Fruit fly (Drosophila melanogaster) whole organism, embryonic: ENCODE data around the gene Pc.

Experiments
- BEAF-32 ChIP-seq: fragments of 200-800 bp; sonication (Bioruptor generic); optimal IDR thresholded peaks from 3 replicates; lab custom pipeline; 2017; ENCODE audit warnings: missing biosample characterization, missing genetic modification characterization, mild to moderate bottlenecking, moderate library complexity, missing genetic modification reagents
- CG12942 ChIP-seq: fragments of 200-800 bp; sonication (Bioruptor generic); optimal IDR thresholded peaks from 3 replicates; lab custom pipeline; 2016; ENCODE audit warnings: missing biosample characterization, missing genetic modification characterization
- CG13624 ChIP-seq: fragments of 200-800 bp; sonication (Bioruptor generic); optimal IDR thresholded peaks from 2 replicates; lab custom pipeline; 2016; ENCODE audit warnings: missing biosample characterization, missing genetic modification characterization
- CG15073 ChIP-seq: fragments of 200-800 bp; sonication (Bioruptor generic); optimal IDR thresholded peaks from 2 replicates; lab custom pipeline; 2016; ENCODE audit warnings: missing biosample characterization, missing genetic modification characterization
- CG15479 ChIP-seq: fragments of 200-800 bp; sonication (Bioruptor generic); optimal IDR thresholded peaks from 3 replicates; lab custom pipeline; 2019; ENCODE audit warnings: missing biosample characterization, mild to moderate bottlenecking, missing genetic modification characterization, moderate library complexity
- CG2678 ChIP-seq: fragments of 200-800 bp; sonication (Bioruptor generic); optimal IDR thresholded peaks from 3 replicates; lab custom pipeline; 2019; ENCODE audit warnings: missing biosample characterization, mild to moderate bottlenecking, missing genetic modification characterization, moderate library complexity
- CG30020 ChIP-seq: fragments of 200-800 bp; optimal IDR thresholded peaks from 2 replicates; lab custom pipeline; 2019; ENCODE audit warnings: missing biosample characterization, mild to moderate bottlenecking, missing genetic modification characterization, moderate library complexity
- CG3065 ChIP-seq: fragments of 200-800 bp; sonication (Bioruptor generic); optimal IDR thresholded peaks from 2 replicates; lab custom pipeline; 2016; ENCODE audit warnings: missing biosample characterization, missing genetic modification characterization
- CG3163 ChIP-seq: fragments of 200-800 bp; sonication (Bioruptor generic); optimal IDR thresholded peaks from 3 replicates; lab custom pipeline; 2016; ENCODE audit warnings: missing biosample characterization, missing genetic modification characterization
- CG32767 ChIP-seq: fragments of 200-800 bp; sonication (Bioruptor generic); IDR thresholded peaks from 2 replicates; pipeline ENCODE4 v1.3.6; 2022; ENCODE audit warnings: missing biosample characterization, missing genetic modification characterization
- CG4404 ChIP-seq: fragments of 200-800 bp; sonication (Bioruptor generic); IDR thresholded peaks from 2 replicates; pipeline ENCODE4 v1.3.6; 2022; ENCODE audit warnings: missing biosample characterization, missing genetic modification characterization
- CG6791 ChIP-seq: fragments of 200-800 bp; sonication (Bioruptor generic); IDR thresholded peaks from 3 replicates; pipeline ENCODE4 v1.3.6; 2022; ENCODE audit warnings: missing biosample characterization, missing genetic modification characterization; ENCODE audit not compliant: partially characterized antibody
- CG8089 ChIP-seq: fragments of 200-800 bp; sonication (Bioruptor generic); optimal IDR thresholded peaks from 3 replicates; lab custom pipeline; 2016; ENCODE audit warnings: missing biosample characterization, missing genetic modification characterization
- CG8944 ChIP-seq: fragments of 200-800 bp; sonication (Bioruptor generic); optimal IDR thresholded peaks from 3 replicates; lab custom pipeline; 2016; ENCODE audit warnings: missing biosample characterization, missing genetic modification characterization
- CG9609 ChIP-seq: fragments of 200-800 bp; sonication (Bioruptor generic); optimal IDR thresholded peaks from 3 replicates; lab custom pipeline; 2016; ENCODE audit warnings: missing biosample characterization, missing genetic modification characterization
- CG9876 ChIP-seq: fragments of 200-800 bp; sonication (Bioruptor generic); optimal IDR thresholded peaks from 2 replicates; lab custom pipeline; 2016; ENCODE audit warnings: missing biosample characterization, missing genetic modification characterization
- Camta ChIP-seq: fragments of 200-800 bp; sonication (Bioruptor generic); optimal IDR thresholded peaks from 2 replicates; lab custom pipeline; 2016; ENCODE audit warnings: missing biosample characterization, missing genetic modification characterization
- H2.0 ChIP-seq: fragments of 200-800 bp; sonication (Bioruptor generic); IDR thresholded peaks from 2 replicates; pipeline ENCODE4 v1.3.6; 2022; ENCODE audit warnings: missing biosample characterization, missing genetic modification characterization
- Hey ChIP-seq: fragments of 200-800 bp; sonication (Bioruptor generic); optimal IDR thresholded peaks from 3 replicates; lab custom pipeline; 2018; ENCODE audit warnings: missing biosample characterization, mild to moderate bottlenecking, missing genetic modification characterization
- HmgD ChIP-seq: fragments of 200-800 bp; sonication (Bioruptor generic); optimal IDR thresholded peaks from 3 replicates; lab custom pipeline; 2016; ENCODE audit warnings: missing biosample characterization, missing genetic modification characterization
- MBD-R2 ChIP-seq: fragments of 200-800 bp; sonication (Bioruptor generic); IDR thresholded peaks from 2 replicates; pipeline ENCODE4 v1.3.6; 2022; ENCODE audit warnings: missing biosample characterization, missing genetic modification characterization
- Myb ChIP-seq: fragments of 200-800 bp; sonication (Bioruptor generic); optimal IDR thresholded peaks from 2 replicates; lab custom pipeline; 2016; ENCODE audit warnings: missing biosample characterization, missing genetic modification characterization
- NC2β ChIP-seq: fragments of 200-800 bp; sonication (Bioruptor generic); optimal IDR thresholded peaks from 2 replicates; lab custom pipeline; 2016; ENCODE audit warnings: missing biosample characterization, missing genetic modification characterization
- Nf-YB ChIP-seq: fragments of 200-800 bp; sonication (Bioruptor generic); optimal IDR thresholded peaks from 3 replicates; lab custom pipeline; 2019; ENCODE audit warnings: missing biosample characterization, mild to moderate bottlenecking, missing genetic modification characterization, moderate library complexity
- NfI ChIP-seq: fragments of 200-800 bp; sonication (Bioruptor generic); optimal IDR thresholded peaks from 3 replicates; lab custom pipeline; 2018; ENCODE audit warnings: missing biosample characterization, mild to moderate bottlenecking, missing genetic modification characterization, moderate library complexity
- Opbp ChIP-seq: fragments of 200-800 bp; sonication (Bioruptor generic); IDR thresholded peaks from 3 replicates; pipeline ENCODE4 v1.3.6; 2022; ENCODE audit warnings: missing biosample characterization, missing genetic modification characterization; ENCODE audit not compliant: partially characterized antibody
- Sry-β ChIP-seq: fragments of 200-800 bp; sonication (Bioruptor generic); optimal IDR thresholded peaks from 2 replicates; lab custom pipeline; 2018; ENCODE audit warnings: missing biosample characterization, mild to moderate bottlenecking, missing genetic modification characterization, moderate library complexity
- caup ChIP-seq: fragments of 200-800 bp; sonication (Bioruptor generic); optimal IDR thresholded peaks from 3 replicates; lab custom pipeline; 2017; ENCODE audit warnings: missing biosample characterization, mild to moderate bottlenecking, missing genetic modification characterization, moderate library complexity; ENCODE audit not compliant: severe bottlenecking
- dysf ChIP-seq: fragments of 200-800 bp; sonication (Bioruptor generic); IDR thresholded peaks from 3 replicates; pipeline ENCODE4 v1.3.6; 2022; ENCODE audit warnings: missing biosample characterization, missing genetic modification characterization
- ewg ChIP-seq: fragments of 200-800 bp; sonication (Bioruptor generic); optimal IDR thresholded peaks from 3 replicates; lab custom pipeline; 2017; ENCODE audit warnings: mild to moderate bottlenecking, missing biosample characterization, missing genetic modification reagents, missing genetic modification characterization
- kni ChIP-seq: fragments of 200-800 bp; sonication (Bioruptor generic); optimal IDR thresholded peaks from 3 replicates; lab custom pipeline; 2017; ENCODE audit warnings: mild to moderate bottlenecking, missing biosample characterization, missing genetic modification reagents, missing genetic modification characterization
- lov ChIP-seq, 2 experiments: fragments of 200-800 bp in 1 of 2; fragments of >200 bp in 1 of 2; sonication (Bioruptor generic) in 1 of 2; IDR thresholded peaks in 1 of 2; optimal IDR thresholded peaks in 1 of 2; 2 replicates in 1 of 2; 3 replicates in 1 of 2; pipeline versions ENCODE4 v1.3.6 to Lab custom; 2017 to 2022; ENCODE audit warnings: missing biosample characterization in 1 of 2, missing genetic modification characterization in 1 of 2
- onecut ChIP-seq: fragments of 200-800 bp; sonication (Bioruptor generic); IDR thresholded peaks from 2 replicates; pipeline ENCODE4 v1.3.6; 2022; ENCODE audit warnings: missing biosample characterization, missing genetic modification characterization
- pb ChIP-seq: fragments of 200-800 bp; sonication (Bioruptor generic); optimal IDR thresholded peaks from 3 replicates; lab custom pipeline; 2016; ENCODE audit warnings: missing biosample characterization, missing genetic modification characterization
- pfk ChIP-seq: fragments of 200-800 bp; sonication (Bioruptor generic); optimal IDR thresholded peaks from 2 replicates; lab custom pipeline; 2018; ENCODE audit warnings: missing biosample characterization, mild to moderate bottlenecking, missing genetic modification characterization, moderate library complexity
- pita ChIP-seq: fragments of 200-800 bp; sonication (Bioruptor generic); optimal IDR thresholded peaks from 2 replicates; lab custom pipeline; 2017; ENCODE audit warnings: missing biosample characterization, mild to moderate bottlenecking, missing genetic modification characterization
- prd ChIP-seq, 3 experiments: fragments of >200 bp in 2 of 3; fragments of 200-800 bp in 1 of 3; sonication (Bioruptor generic) in 1 of 3; optimal IDR thresholded peaks in 2 of 3; IDR thresholded peaks in 1 of 3; 2 replicates in 2 of 3; 3 replicates in 1 of 3; pipeline versions ENCODE4 v1.3.6 to Lab custom; 2017 to 2022; ENCODE audit warnings: missing biosample characterization in 1 of 3, missing genetic modification characterization in 1 of 3
- sc ChIP-seq, 3 experiments: fragments of >200 bp in 2 of 3; fragments of 200-800 bp in 1 of 3; sonication (Bioruptor generic) in 1 of 3; optimal IDR thresholded peaks; 2 replicates in 2 of 3; 3 replicates in 1 of 3; lab custom pipeline; 2017; ENCODE audit warnings: mild to moderate bottlenecking in 1 of 3, missing biosample characterization in 1 of 3, missing genetic modification characterization in 1 of 3, missing genetic modification reagents in 1 of 3
- shn ChIP-seq: fragments of 200-800 bp; sonication (Bioruptor generic); optimal IDR thresholded peaks from 3 replicates; lab custom pipeline; 2016; ENCODE audit warnings: missing biosample characterization, missing genetic modification characterization
- sima ChIP-seq: fragments of 200-800 bp; sonication (Bioruptor generic); optimal IDR thresholded peaks from 2 replicates; lab custom pipeline; 2016; ENCODE audit warnings: missing biosample characterization, missing genetic modification characterization
- slp2 ChIP-seq: fragments of 200-800 bp; sonication (Bioruptor generic); optimal IDR thresholded peaks from 2 replicates; lab custom pipeline; 2016; ENCODE audit warnings: missing biosample characterization, missing genetic modification characterization
- ssp ChIP-seq: fragments of 200-800 bp; sonication (Bioruptor generic); IDR thresholded peaks from 2 replicates; pipeline ENCODE4 v1.3.6; 2022; ENCODE audit warnings: missing biosample characterization, missing genetic modification characterization
- tll ChIP-seq, 2 experiments: fragments of 200-800 bp in 1 of 2; fragments of >200 bp in 1 of 2; sonication (Bioruptor generic) in 1 of 2; optimal IDR thresholded peaks; 2 replicates each; lab custom pipeline; 2017 to 2019; ENCODE audit warnings: missing biosample characterization in 2 of 2, missing genetic modification characterization in 2 of 2, mild to moderate bottlenecking in 1 of 2, moderate library complexity in 1 of 2
- trh ChIP-seq: fragments of 200-800 bp; sonication (Bioruptor generic); optimal IDR thresholded peaks from 2 replicates; lab custom pipeline; 2016; ENCODE audit warnings: missing biosample characterization, missing genetic modification characterization
- tup ChIP-seq: fragments of 200-800 bp; sonication (Bioruptor generic); optimal IDR thresholded peaks from 2 replicates; lab custom pipeline; 2016; ENCODE audit warnings: missing biosample characterization, mild to moderate bottlenecking, missing genetic modification characterization, moderate library complexity
- twi ChIP-seq: fragments of 200-800 bp; optimal IDR thresholded peaks from 2 replicates; lab custom pipeline; 2019; ENCODE audit warnings: missing biosample characterization, mild to moderate bottlenecking, missing genetic modification characterization, moderate library complexity
- unc-4 ChIP-seq: fragments of 200-800 bp; sonication (Bioruptor generic); IDR thresholded peaks from 2 replicates; pipeline ENCODE4 v1.3.6; 2022; ENCODE audit warnings: missing biosample characterization, missing genetic modification characterization; ENCODE audit not compliant: partially characterized antibody

Pc gene

DNA sequence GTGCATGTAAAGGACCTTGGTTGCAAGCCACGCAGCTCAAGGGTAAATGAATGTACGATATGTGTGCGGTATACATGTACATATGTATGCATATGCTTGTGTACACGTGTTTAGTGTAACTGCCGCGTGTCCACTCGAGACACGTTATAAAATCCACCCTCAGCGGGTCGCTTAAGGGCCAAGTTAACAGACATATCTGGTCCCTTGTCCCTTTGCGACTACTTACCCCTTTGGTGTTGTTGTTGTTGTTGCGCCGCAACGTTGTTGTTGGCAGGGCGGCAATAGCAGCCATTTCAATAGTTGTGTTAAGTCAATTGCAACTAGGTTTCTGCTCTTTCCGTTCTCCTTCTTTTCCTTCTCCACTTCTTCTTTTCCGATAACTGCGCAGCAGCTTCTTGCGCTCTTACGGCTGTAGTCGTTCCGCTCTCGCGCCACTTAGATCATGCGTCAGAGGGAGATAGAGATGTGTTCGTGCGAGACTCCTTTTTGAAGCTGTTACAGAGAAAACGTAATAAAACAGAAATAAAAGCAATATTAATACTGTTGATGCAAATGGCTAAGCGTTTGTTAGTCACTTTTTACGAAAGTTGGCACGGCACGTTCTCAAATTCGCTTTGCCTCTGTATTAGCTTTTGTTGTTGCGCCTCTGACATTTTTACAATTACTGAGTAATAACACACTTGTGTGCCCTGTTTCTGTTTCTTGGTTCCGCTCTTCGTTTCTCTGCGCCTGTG, 28.8 kb upstream of the Pc start (continued):
- TF ChIP-seq MBD-R2 (GFP tag; lab: Robert Waterston, UW) = no peak
- TF ChIP-seq Nf-YB (GFP tag; lab: Kevin White, UChicago) = no peak
- no peak for TF ChIP-seq caup (GFP tag; lab: Kevin White, UChicago)
- TF ChIP-seq CG32767 (GFP tag; lab: Robert Waterston, UW) = no peak
- peak in 1 of 2 experiments; percentile 81 for TF ChIP-seq tll (GFP tag; optimal IDR thresholded peaks at IDR 0.05; lab: Kevin White, UChicago)
- no peak for TF ChIP-seq CG8089 (GFP tag; lab: Kevin White, UChicago)
- no peak for TF ChIP-seq CG8944 (GFP tag; lab: Kevin White, UChicago)
- no peak for TF ChIP-seq CG12942 (GFP tag; lab: Kevin White, UChicago)
- no peak for TF ChIP-seq CG2678 (tag; lab: Kevin White, UChicago)
- no peak for TF ChIP-seq sima (GFP tag; lab: Kevin White, UChicago)
- no peak for TF ChIP-seq NfI (GFP tag; lab: Kevin White, UChicago)
- no peak for TF ChIP-seq pita (GFP tag; lab: Kevin White, UChicago)
- no peak for TF ChIP-seq tup
- TF ChIP-seq CG6791 (GFP tag; lab: Robert Waterston, UW) = peak; percentile 58; the same call in 1 of the 3 replicates
- no peak for TF ChIP-seq CG3065
- TF ChIP-seq CG3163 (GFP tag; lab: Kevin White, UChicago) = peak; percentile 15
- no peak for TF ChIP-seq CG15073 (GFP tag; lab: Kevin White, UChicago)
- no peak for TF ChIP-seq CG4404 (GFP tag; lab: Robert Waterston, UW)
- TF ChIP-seq dysf = peak; percentile 34; the same call in 1 of the 3 replicates
- TF ChIP-seq lov (optimal IDR thresholded peaks at IDR 0.05; lab: Kevin White, UChicago) = no peak
- 0 out of 3 replicates have a peak, but pooled peaks have one; percentile 49 for TF ChIP-seq lov (GFP tag; IDR thresholded peaks at IDR 0.05; lab: Robert Waterston, UW)
- peak; percentile 24 for TF ChIP-seq kni
- TF ChIP-seq ewg (GFP tag; lab: Kevin White, UChicago) = peak; percentile 73
- peak; percentile 16 for TF ChIP-seq BEAF-32 (GFP tag; lab: Kevin White, UChicago)
- no peak for TF ChIP-seq onecut (GFP tag; lab: Robert Waterston, UW)
- TF ChIP-seq trh (GFP tag; lab: Kevin White, UChicago) = no peak
- TF ChIP-seq CG30020 (tag; lab: Kevin White, UChicago) = no peak
- 0 out of 3 replicates have a peak, but pooled peaks have one; percentile 30 for TF ChIP-seq Opbp (GFP tag; lab: Robert Waterston, UW)
- no peak for TF ChIP-seq NC2β (GFP tag; lab: Kevin White, UChicago)
- no peak for TF ChIP-seq unc-4 (GFP tag; lab: Robert Waterston, UW)
- TF ChIP-seq Camta (GFP tag; lab: Kevin White, UChicago) = no peak
- TF ChIP-seq H2.0 (GFP tag; lab: Robert Waterston, UW) = no peak
- TF ChIP-seq CG9876 = no peak
- peak; percentile 19 for TF ChIP-seq pfk (GFP tag; lab: Kevin White, UChicago)
- TF ChIP-seq twi = peak; percentile 81
- TF ChIP-seq Myb (GFP tag; lab: Kevin White, UChicago) = no peak
- peak; percentile 79 for TF ChIP-seq Hey (tag; lab: Kevin White, UChicago)
- no peak for TF ChIP-seq Sry-β (GFP tag; lab: Kevin White, UChicago)
- peak; percentile 83 for TF ChIP-seq CG15479 (GFP tag; lab: Kevin White, UChicago)
- TF ChIP-seq CG9609 (GFP tag; lab: Kevin White, UChicago) = no peak
- no peak for TF ChIP-seq prd (optimal IDR thresholded peaks at IDR 0.05; lab: Kevin White, UChicago)
- no peak for TF ChIP-seq prd (GFP tag; IDR thresholded peaks at IDR 0.05; lab: Robert Waterston, UW)
- no peak for TF ChIP-seq slp2 (GFP tag; lab: Kevin White, UChicago)
- TF ChIP-seq ssp = no peak
- peak; percentile 62 for TF ChIP-seq CG13624 (GFP tag; lab: Kevin White, UChicago)
- TF ChIP-seq pb (GFP tag; lab: Kevin White, UChicago) = no peak
- TF ChIP-seq sc (optimal IDR thresholded peaks at IDR 0.05; lab: Kevin White, UChicago) = no peak
- TF ChIP-seq sc (GFP tag; optimal IDR thresholded peaks at IDR 0.05; lab: Kevin White, UChicago) = no peak
- TF ChIP-seq HmgD (GFP tag; lab: Kevin White, UChicago) = no peak
- TF ChIP-seq shn = no peak
